Worm (Caenorhabditis elegans) whole organism, L1 larva: ENCODE data around the gene fbxa-139.

ENCODE experiments used
- C34B4.2 ChIP-seq: sonication (generic microtip); optimal IDR thresholded peaks from 2 replicates; lab custom pipeline; 2017; ENCODE audit warnings: mild to moderate bottlenecking, missing genetic modification characterization, missing compliant biosample characterization
- Y116A8C.19 ChIP-seq: sonication (generic microtip); optimal IDR thresholded peaks from 2 replicates; lab custom pipeline; 2016; ENCODE audit warnings: missing compliant biosample characterization, missing genetic modification characterization, borderline replicate concordance
- alr-1 ChIP-seq: fragments of 200-800 bp; sonication (Bioruptor generic); optimal IDR thresholded peaks from 2 replicates; lab custom pipeline; 2018; ENCODE audit warnings: borderline replicate concordance, mild to moderate bottlenecking, missing genetic modification characterization, missing compliant biosample characterization
- ama-1 ChIP-seq: fragments of 150-350 bp; optimal IDR thresholded peaks from 2 replicates; lab custom pipeline; 2014
- ceh-8 ChIP-seq: fragments of 200-800 bp; sonication (Bioruptor generic); optimal IDR thresholded peaks from 2 replicates; lab custom pipeline; 2018; ENCODE audit warnings: mild to moderate bottlenecking, missing genetic modification characterization, moderate library complexity, missing compliant biosample characterization
- ceh-90 ChIP-seq: sonication (generic microtip); optimal IDR thresholded peaks from 2 replicates; lab custom pipeline; 2016; ENCODE audit warnings: missing genetic modification characterization, missing compliant biosample characterization
- ces-1 ChIP-seq: fragments of 150-350 bp; optimal IDR thresholded peaks from 2 replicates; lab custom pipeline; 2014; ENCODE audit warnings: missing biosample characterization, missing genetic modification reagents, missing genetic modification characterization
- dpl-1 ChIP-seq, 3 experiments: fragments of 150-350 bp in 2 of 3; sonication (generic microtip) in 1 of 3; optimal IDR thresholded peaks; 2 replicates each; lab custom pipeline; 2014 to 2017; ENCODE audit warnings: missing biosample characterization in 3 of 3, missing genetic modification characterization in 3 of 3, missing genetic modification reagents in 3 of 3
- efl-1 ChIP-seq, 4 experiments: fragments of 150-350 bp; optimal IDR thresholded peaks in 3 of 4; peaks in 1 of 4; 1 replicate in 1 of 4; 2 replicates in 3 of 4; lab custom pipeline; 2014; ENCODE audit warnings: missing biosample characterization in 2 of 4, missing genetic modification characterization in 2 of 4, missing genetic modification reagents in 2 of 4
- egl-13 ChIP-seq: sonication (generic microtip); optimal IDR thresholded peaks from 2 replicates; lab custom pipeline; 2016; ENCODE audit warnings: missing genotype, missing genetic modification reagents, missing genetic modification characterization, missing compliant biosample characterization
- elt-3 ChIP-seq, 6 experiments: fragments of 150-350 bp in 1 of 6; sonication (generic microtip); optimal IDR thresholded peaks; 2 replicates each; lab custom pipeline; 2017 to 2018; ENCODE audit warnings: missing biosample characterization in 6 of 6, missing genetic modification characterization in 6 of 6, inconsistent platforms in 1 of 6
- ets-5 ChIP-seq: fragments of 200-800 bp; sonication (Bioruptor generic); IDR thresholded peaks from 2 replicates; pipeline ENCODE4 v1.3.6; 2022; ENCODE audit warnings: missing genetic modification characterization, missing compliant biosample characterization
- fkh-10 ChIP-seq: sonication (generic microtip); optimal IDR thresholded peaks from 2 replicates; lab custom pipeline; 2017; ENCODE audit warnings: missing biosample characterization, missing genetic modification reagents, missing genetic modification characterization
- fkh-4 ChIP-seq: sonication (generic microtip); optimal IDR thresholded peaks from 2 replicates; lab custom pipeline; 2016; ENCODE audit warnings: missing compliant biosample characterization, missing genetic modification characterization, borderline replicate concordance
- fkh-8 ChIP-seq: sonication (generic microtip); optimal IDR thresholded peaks from 2 replicates; lab custom pipeline; 2016; ENCODE audit warnings: mild to moderate bottlenecking, missing genetic modification characterization, missing compliant biosample characterization
- fos-1 ChIP-seq: fragments of 150-350 bp; optimal IDR thresholded peaks from 2 replicates; lab custom pipeline; 2014; ENCODE audit warnings: missing biosample characterization, missing genetic modification characterization
- hlh-4 ChIP-seq: sonication (generic microtip); optimal IDR thresholded peaks from 2 replicates; lab custom pipeline; 2016; ENCODE audit warnings: mild to moderate bottlenecking, missing genetic modification characterization, missing compliant biosample characterization
- irx-1 ChIP-seq: sonication (generic microtip); optimal IDR thresholded peaks from 2 replicates; lab custom pipeline; 2016; ENCODE audit warnings: missing genetic modification characterization, missing compliant biosample characterization
- lin-13 ChIP-seq: fragments of 150-350 bp; optimal IDR thresholded peaks from 2 replicates; lab custom pipeline; 2014; ENCODE audit warnings: missing biosample characterization, missing genetic modification reagents, missing genetic modification characterization
- lsy-2 ChIP-seq, 2 experiments: fragments of 150-350 bp; optimal IDR thresholded peaks; 2 replicates each; lab custom pipeline; 2014; ENCODE audit warnings: missing biosample characterization in 2 of 2, missing genetic modification characterization in 2 of 2
- mab-9 ChIP-seq: fragments of 200-800 bp; sonication (Bioruptor generic); IDR thresholded peaks from 2 replicates; pipeline ENCODE4 v1.3.6; 2022; ENCODE audit warnings: missing genetic modification reagents, missing genetic modification characterization, missing compliant biosample characterization
- mdl-1 ChIP-seq, 2 experiments: fragments of 150-350 bp; optimal IDR thresholded peaks; 2 replicates each; lab custom pipeline; 2014 to 2017; ENCODE audit warnings: missing biosample characterization in 2 of 2, missing genetic modification characterization in 2 of 2, inconsistent platforms in 1 of 2
- mef-2 ChIP-seq: fragments of 150-350 bp; optimal IDR thresholded peaks from 2 replicates; lab custom pipeline; 2014; ENCODE audit warnings: missing biosample characterization, missing genetic modification characterization
- nhr-11 ChIP-seq: fragments of 150-350 bp; optimal IDR thresholded peaks from 2 replicates; lab custom pipeline; 2014; ENCODE audit warnings: missing biosample characterization, missing genetic modification characterization
- nhr-237 ChIP-seq: fragments of 150-350 bp; optimal IDR thresholded peaks from 2 replicates; lab custom pipeline; 2014; ENCODE audit warnings: missing biosample characterization, missing genetic modification characterization
- nhr-47 ChIP-seq: sonication (generic microtip); optimal IDR thresholded peaks from 2 replicates; lab custom pipeline; 2016; ENCODE audit warnings: mild to moderate bottlenecking, missing genetic modification characterization, moderate library complexity, missing compliant biosample characterization
- nhr-71 ChIP-seq: sonication (generic microtip); optimal IDR thresholded peaks from 2 replicates; lab custom pipeline; 2016; ENCODE audit warnings: mild to moderate bottlenecking, missing genetic modification characterization, moderate library complexity, missing compliant biosample characterization
- nhr-85 ChIP-seq: sonication (generic microtip); peaks from one replicate; lab custom pipeline; 2016; ENCODE audit warnings: missing genetic modification characterization, inconsistent platforms, missing compliant biosample characterization
- nhr-90 ChIP-seq: sonication (generic microtip); optimal IDR thresholded peaks from 2 replicates; lab custom pipeline; 2016; ENCODE audit warnings: mild to moderate bottlenecking, missing genetic modification characterization, missing compliant biosample characterization; ENCODE audit not compliant: poor library complexity
- pqm-1 ChIP-seq: sonication (generic microtip); optimal IDR thresholded peaks from 3 replicates; lab custom pipeline; 2017; ENCODE audit warnings: missing biosample characterization, missing genetic modification characterization
- rnt-1 ChIP-seq: sonication (generic microtip); optimal IDR thresholded peaks from 2 replicates; lab custom pipeline; 2016; ENCODE audit warnings: mild to moderate bottlenecking, missing genetic modification characterization, moderate library complexity, missing compliant biosample characterization
- skn-1 ChIP-seq: fragments of 150-350 bp; optimal IDR thresholded peaks from 2 replicates; lab custom pipeline; 2014; ENCODE audit warnings: missing biosample characterization, missing genetic modification characterization
- snpc-4 ChIP-seq: fragments of 150-350 bp; optimal IDR thresholded peaks from 2 replicates; lab custom pipeline; 2014; ENCODE audit warnings: missing biosample characterization, missing genetic modification characterization
- snu-23 ChIP-seq: sonication (generic microtip); optimal IDR thresholded peaks from 2 replicates; lab custom pipeline; 2016; ENCODE audit warnings: missing genetic modification characterization, missing compliant biosample characterization
- sox-4 ChIP-seq: sonication (generic microtip); optimal IDR thresholded peaks from 2 replicates; lab custom pipeline; 2016; ENCODE audit warnings: missing genetic modification characterization, missing compliant biosample characterization
- swsn-7 ChIP-seq: sonication (generic microtip); optimal IDR thresholded peaks from 2 replicates; lab custom pipeline; 2016; ENCODE audit warnings: missing genetic modification characterization, missing compliant biosample characterization
- tlp-1 ChIP-seq: fragments of 150-350 bp; optimal IDR thresholded peaks from 2 replicates; lab custom pipeline; 2014; ENCODE audit warnings: missing biosample characterization, missing genetic modification characterization
- unc-130 ChIP-seq: fragments of 150-350 bp; optimal IDR thresholded peaks from 2 replicates; lab custom pipeline; 2017; ENCODE audit warnings: missing biosample characterization, missing genetic modification characterization, inconsistent platforms
- unc-62 ChIP-seq: fragments of 150-350 bp; optimal IDR thresholded peaks from 2 replicates; lab custom pipeline; 2014; ENCODE audit warnings: missing biosample characterization, missing genetic modification reagents, missing genetic modification characterization
- unc-86 ChIP-seq: sonication (generic microtip); optimal IDR thresholded peaks from 2 replicates; lab custom pipeline; 2016; ENCODE audit warnings: missing genetic modification characterization, missing compliant biosample characterization
- vab-15 ChIP-seq: sonication (generic microtip); optimal IDR thresholded peaks from 2 replicates; lab custom pipeline; 2017; ENCODE audit warnings: missing genotype, mild to moderate bottlenecking, missing genetic modification characterization, missing compliant biosample characterization
- zag-1 ChIP-seq: fragments of 150-350 bp; optimal IDR thresholded peaks from 2 replicates; lab custom pipeline; 2014; ENCODE audit warnings: missing biosample characterization, missing genetic modification characterization
- ztf-11 ChIP-seq, 2 experiments: sonication (generic microtip); optimal IDR thresholded peaks; 2 replicates each; lab custom pipeline; 2016 to 2017; ENCODE audit warnings: missing genetic modification characterization in 2 of 2, missing biosample characterization in 1 of 2, missing compliant biosample characterization in 1 of 2

fbxa-139 gene

DNA sequence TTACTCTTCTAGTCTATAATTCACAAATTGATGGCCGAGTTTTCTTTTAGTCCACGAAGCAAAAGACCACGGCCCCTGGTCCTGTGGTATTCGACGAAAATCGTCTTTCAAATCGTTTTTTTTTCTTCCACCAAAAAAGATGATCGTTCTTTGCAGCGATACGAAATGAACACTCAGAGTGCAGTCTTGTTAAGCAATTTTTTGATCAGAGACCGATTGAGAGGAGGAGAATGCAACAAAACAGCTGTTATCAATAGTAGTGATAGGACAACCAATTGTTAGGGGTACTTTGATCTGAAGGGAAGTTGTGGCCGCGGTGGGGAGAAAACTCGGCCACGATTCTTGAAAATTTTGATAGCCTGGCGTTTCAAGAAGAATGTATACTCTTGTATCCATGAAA lies 30.5 kb downstream of the fbxa-139 start (continued):
- TF ChIP-seq skn-1 (tag; lab: Kevin White, UChicago) (no peak), dpl-1 (GFP tag; optimal IDR thresholded peaks at IDR 0.05; lab: Kevin White, UChicago) (peak in 1 of 3 experiments; percentile 13), ceh-8 (no peak), nhr-85 (tag; lab: Kevin White, UChicago) (peak; percentile 45), ceh-90 (no peak), snu-23 (GFP tag; lab: Kevin White, UChicago) (peak; percentile 54), ets-5 (GFP tag; lab: Robert Waterston, UW) (no peak), unc-62 (GFP tag; lab: Kevin White, UChicago) (no peak), C34B4.2 (no peak), fos-1 (tag; lab: Kevin White, UChicago) (no peak), sox-4 (tag; lab: Kevin White, UChicago) (no peak), irx-1 (tag; lab: Kevin White, UChicago) (no peak), alr-1 (tag; lab: Kevin White, UChicago) (no peak), ces-1 (GFP tag; lab: Kevin White, UChicago) (no peak), vab-15 (tag; lab: Kevin White, UChicago) (no peak), fkh-4 (tag; lab: Kevin White, UChicago) (no peak), nhr-11 (no peak), snpc-4 (tag; lab: Kevin White, UChicago) (no peak), mef-2 (tag; lab: Kevin White, UChicago) (no peak), Y116A8C.19 (tag; lab: Kevin White, UChicago) (no peak), hlh-4 (no peak), unc-130 (tag; lab: Kevin White, UChicago) (peak; percentile 52), zag-1 (no peak), egl-13 (tag; lab: Kevin White, UChicago) (no peak), ama-1 (lab: Kevin White, UChicago) (no peak), mab-9 (GFP tag; lab: Robert Waterston, UW) (no peak), nhr-237 (tag; lab: Kevin White, UChicago) (no peak), elt-3 (tag; optimal IDR thresholded peaks at IDR 0.05; lab: Kevin White, UChicago) (peak in 4 of 6 experiments; percentile 48 to 90 (median 60)), tlp-1 (no peak), nhr-71 (tag; lab: Kevin White, UChicago) (peak; percentile 86), efl-1 (optimal IDR thresholded peaks at IDR 0.05; lab: Kevin White, UChicago) (peak in 1 of 2 experiments; percentile 35), efl-1 (GFP tag; optimal IDR thresholded peaks at IDR 0.05 in 1 of 2; lab: Kevin White, UChicago) (peak; percentile 23 to 82), rnt-1 (tag; lab: Kevin White, UChicago) (peak; percentile 87), unc-86 (no peak), swsn-7 (peak; percentile 22), lin-13 (GFP tag; lab: Kevin White, UChicago) (no peak), ztf-11 (tag; optimal IDR thresholded peaks at IDR 0.05; lab: Kevin White, UChicago) (no peak), lsy-2 (tag; optimal IDR thresholded peaks at IDR 0.05; lab: Kevin White, UChicago) (peak; percentile 36 to 48), nhr-47 (tag; lab: Kevin White, UChicago) (peak; percentile 40)

DNA sequence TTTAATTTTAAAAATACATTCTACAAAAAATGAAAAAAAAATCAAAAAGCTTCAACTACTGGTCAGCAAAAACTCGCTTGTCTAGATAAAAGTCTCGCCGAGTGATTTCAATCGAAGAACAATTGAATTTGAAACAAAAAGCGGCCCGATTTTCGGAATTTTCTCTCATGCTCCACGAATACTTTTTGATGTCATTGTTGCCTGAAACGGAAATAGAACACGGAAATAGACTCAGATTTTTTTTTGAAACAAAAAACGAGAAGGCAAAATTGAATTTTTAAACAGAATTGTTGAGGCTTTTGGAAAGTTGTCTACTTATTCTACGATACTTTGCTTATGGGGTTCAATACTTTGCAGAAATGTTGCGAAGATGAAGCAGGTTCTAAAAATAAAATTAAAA lies 31.0 kb downstream of the fbxa-139 start:
- no peak for TF ChIP-seq mdl-1 (tag; optimal IDR thresholded peaks at IDR 0.05; lab: Kevin White, UChicago)
- TF ChIP-seq fkh-8 (tag; lab: Kevin White, UChicago): no peak
- TF ChIP-seq fkh-10 (GFP tag; lab: Kevin White, UChicago): peak; percentile 81
- TF ChIP-seq nhr-90 (tag; lab: Kevin White, UChicago): no peak
- no peak for TF ChIP-seq pqm-1 (tag; lab: Kevin White, UChicago)
- no peak for TF ChIP-seq efl-1 (optimal IDR thresholded peaks at IDR 0.05; lab: Kevin White, UChicago)
- TF ChIP-seq efl-1 (GFP tag; optimal IDR thresholded peaks at IDR 0.05 in 1 of 2; lab: Kevin White, UChicago): no peak
- TF ChIP-seq ceh-8: no peak
- TF ChIP-seq rnt-1 (tag; lab: Kevin White, UChicago): no peak
